Worm (Caenorhabditis elegans) whole organism, young adult: ENCODE results near the gene sbp-1.

Experiments used
- B0035.1 ChIP-seq: sonication (generic microtip); optimal IDR thresholded peaks from 2 replicates; lab custom pipeline; 2016; ENCODE audit warnings: missing genetic modification characterization, mild to moderate bottlenecking, missing compliant biosample characterization, missing genotype, missing genetic modification reagents
- D2030.7 ChIP-seq: fragments of 200-800 bp; sonication (Bioruptor generic); IDR thresholded peaks from 2 replicates; pipeline ENCODE4 v1.3.6; 2022; ENCODE audit warnings: missing genetic modification reagents, missing genetic modification characterization, missing compliant biosample characterization
- F49E8.2 ChIP-seq: sonication (generic microtip); optimal IDR thresholded peaks from 3 replicates; lab custom pipeline; 2017; ENCODE audit warnings: missing genetic modification characterization, mild to moderate bottlenecking, missing compliant biosample characterization, antibody characterized with exemption, moderate library complexity; ENCODE audit not compliant: insufficient read depth
- ZK185.1 ChIP-seq: sonication (generic microtip); optimal IDR thresholded peaks from 2 replicates; lab custom pipeline; 2016; ENCODE audit warnings: mild to moderate bottlenecking, missing genetic modification characterization, missing compliant biosample characterization; ENCODE audit not compliant: poor library complexity, severe bottlenecking
- aptf-2 ChIP-seq: fragments of 200-800 bp; sonication (Bioruptor generic); conservative IDR thresholded peaks from 2 replicates; pipeline ENCODE4 v1.3.6; 2022; ENCODE audit warnings: missing genetic modification reagents, missing genetic modification characterization, missing compliant biosample characterization
- aptf-3 ChIP-seq: fragments of 200-800 bp; sonication (Bioruptor generic); IDR thresholded peaks from 2 replicates; pipeline ENCODE4 v1.3.6; 2022; ENCODE audit warnings: missing genetic modification characterization, missing compliant biosample characterization
- ccch-3 ChIP-seq: fragments of 200-800 bp; sonication (Bioruptor generic); optimal IDR thresholded peaks from 2 replicates; lab custom pipeline; 2018; ENCODE audit warnings: mild to moderate bottlenecking, missing genetic modification characterization, missing compliant biosample characterization
- let-526 ChIP-seq: fragments of 200-800 bp; sonication (Bioruptor generic); IDR thresholded peaks from 2 replicates; pipeline ENCODE4 v1.3.6; 2022; ENCODE audit warnings: missing genetic modification reagents, missing genetic modification characterization, missing compliant biosample characterization
- madf-10 ChIP-seq: sonication (generic microtip); optimal IDR thresholded peaks from 2 replicates; lab custom pipeline; 2016; ENCODE audit warnings: mild to moderate bottlenecking, missing genetic modification characterization, missing compliant biosample characterization
- mcd-1 ChIP-seq: fragments of 200-800 bp; sonication (Bioruptor generic); IDR thresholded peaks from 2 replicates; pipeline ENCODE4 v1.3.6; 2022; ENCODE audit warnings: missing genetic modification reagents, missing genetic modification characterization, missing compliant biosample characterization
- sptf-2 ChIP-seq: fragments of 200-800 bp; sonication (Bioruptor generic); optimal IDR thresholded peaks from 2 replicates; lab custom pipeline; 2018; ENCODE audit warnings: mild to moderate bottlenecking, missing genetic modification characterization, missing compliant biosample characterization
- tlf-1 ChIP-seq: fragments of 200-800 bp; sonication (Bioruptor generic); optimal IDR thresholded peaks from 2 replicates; lab custom pipeline; 2018; ENCODE audit warnings: mild to moderate bottlenecking, missing genetic modification characterization, missing compliant biosample characterization

- TF ChIP-seq ccch-3 (GFP tag; lab: Kevin White, UChicago) (no peak), B0035.1 (tag; lab: Kevin White, UChicago) (no peak), mcd-1 (GFP tag; lab: Robert Waterston, UW) (no peak), F49E8.2 (tag; lab: Kevin White, UChicago) (no peak), aptf-2 (no peak), ZK185.1 (tag; lab: Kevin White, UChicago) (no peak), sptf-2 (GFP tag; lab: Kevin White, UChicago) (no peak), let-526 (GFP tag; lab: Robert Waterston, UW) (no peak), aptf-3 (GFP tag; lab: Robert Waterston, UW) (no peak), madf-10 (tag; lab: Kevin White, UChicago) (no peak), tlf-1 (GFP tag; lab: Kevin White, UChicago) (no peak), D2030.7 (GFP tag; lab: Robert Waterston, UW) (no peak)
Observed at ce11 chrIII:11410378-11410777, 32.0 kb downstream of the sbp-1 start, which contains the start of gene twk-31.
